Worm (Caenorhabditis elegans) whole organism, mixed stage, embryonic: ENCODE measurements around the gene nlp-61.

Experiments used
- nhr-237 ChIP-seq: fragments of 150-350 bp; optimal IDR thresholded peaks from 2 replicates; lab custom pipeline; 2014; ENCODE audit warnings: missing biosample characterization, missing genetic modification characterization
- nhr-28 ChIP-seq: fragments of 150-350 bp; optimal IDR thresholded peaks from 2 replicates; lab custom pipeline; 2014; ENCODE audit warnings: missing biosample characterization, missing genetic modification characterization
- sptf-1 ChIP-seq: sonication (generic microtip); optimal IDR thresholded peaks from 2 replicates; lab custom pipeline; 2017; ENCODE audit warnings: mild to moderate bottlenecking, missing genetic modification characterization, moderate library complexity, missing compliant biosample characterization

ce11 chrX:7665401-7665800 is 38.0 kb downstream of the nlp-61 start:
- no peak for TF ChIP-seq nhr-28 (tag; lab: Kevin White, UChicago)
- no peak for TF ChIP-seq sptf-1 (tag; lab: Kevin White, UChicago)
- no peak for TF ChIP-seq nhr-237 (tag; lab: Kevin White, UChicago)
